Worm (Caenorhabditis elegans) whole organism, mixed stage, embryonic: ENCODE measurements around the gene C24H12.4.

Experiments
- M03D4.4 ChIP-seq: sonication (generic microtip); optimal IDR thresholded peaks from 2 replicates; lab custom pipeline; 2017; ENCODE audit warnings: mild to moderate bottlenecking, missing genetic modification characterization, missing compliant biosample characterization
- ceh-39 ChIP-seq: fragments of 150-350 bp; optimal IDR thresholded peaks from 2 replicates; lab custom pipeline; 2014; ENCODE audit warnings: missing biosample characterization, missing genetic modification characterization
- ceh-43 ChIP-seq: fragments of 200-800 bp; sonication (Bioruptor generic); optimal IDR thresholded peaks from 2 replicates; lab custom pipeline; 2018; ENCODE audit warnings: mild to moderate bottlenecking, missing genetic modification characterization, moderate library complexity, missing compliant biosample characterization
- ceh-83 ChIP-seq: fragments of 200-800 bp; sonication (Bioruptor generic); optimal IDR thresholded peaks from 2 replicates; lab custom pipeline; 2018; ENCODE audit warnings: mild to moderate bottlenecking, missing genetic modification characterization, missing compliant biosample characterization
- ces-1 ChIP-seq: fragments of 150-350 bp; optimal IDR thresholded peaks from 2 replicates; lab custom pipeline; 2014; ENCODE audit warnings: missing biosample characterization, missing genetic modification reagents, missing genetic modification characterization
- cnd-1 ChIP-seq: fragments of 200-800 bp; sonication (Bioruptor generic); optimal IDR thresholded peaks from 2 replicates; lab custom pipeline; 2018; ENCODE audit warnings: mild to moderate bottlenecking, missing genetic modification characterization, missing compliant biosample characterization
- drap-1 ChIP-seq: fragments of 200-800 bp; sonication (Bioruptor generic); optimal IDR thresholded peaks from 3 replicates; lab custom pipeline; 2018; ENCODE audit warnings: mild to moderate bottlenecking, missing genetic modification characterization, missing compliant biosample characterization
- flh-1 ChIP-seq: fragments of 200-800 bp; sonication (Bioruptor generic); optimal IDR thresholded peaks from 2 replicates; lab custom pipeline; 2018; ENCODE audit warnings: mild to moderate bottlenecking, missing genetic modification characterization, moderate library complexity, missing compliant biosample characterization
- ham-2 ChIP-seq: fragments of 200-800 bp; sonication (Bioruptor generic); optimal IDR thresholded peaks from 2 replicates; lab custom pipeline; 2018; ENCODE audit warnings: mild to moderate bottlenecking, missing genetic modification characterization, missing compliant biosample characterization
- hlh-1 ChIP-seq: fragments of 150-350 bp; optimal IDR thresholded peaks from 2 replicates; lab custom pipeline; 2014; ENCODE audit warnings: missing biosample characterization, missing genetic modification reagents, missing genetic modification characterization
- lin-13 ChIP-seq: fragments of 150-350 bp; optimal IDR thresholded peaks from 2 replicates; lab custom pipeline; 2014; ENCODE audit warnings: missing biosample characterization, missing genetic modification characterization
- lsy-2 ChIP-seq: fragments of 150-350 bp; optimal IDR thresholded peaks from 2 replicates; lab custom pipeline; 2014; ENCODE audit warnings: missing biosample characterization, missing genetic modification characterization
- mep-1 ChIP-seq: fragments of 150-350 bp; optimal IDR thresholded peaks from 2 replicates; lab custom pipeline; 2017; ENCODE audit warnings: missing biosample characterization, missing genetic modification reagents, missing genetic modification characterization, inconsistent platforms
- mls-2 ChIP-seq: sonication (generic microtip); optimal IDR thresholded peaks from 2 replicates; lab custom pipeline; 2016; ENCODE audit warnings: mild to moderate bottlenecking, missing genetic modification characterization, moderate library complexity, missing compliant biosample characterization
- nhr-12 ChIP-seq: fragments of 150-350 bp; optimal IDR thresholded peaks from 2 replicates; lab custom pipeline; 2014; ENCODE audit warnings: missing biosample characterization, missing genetic modification characterization
- nhr-2 ChIP-seq: fragments of 150-350 bp; optimal IDR thresholded peaks from 2 replicates; lab custom pipeline; 2014; ENCODE audit warnings: missing biosample characterization, missing genetic modification characterization
- nhr-237 ChIP-seq: fragments of 150-350 bp; optimal IDR thresholded peaks from 2 replicates; lab custom pipeline; 2014; ENCODE audit warnings: missing biosample characterization, missing genetic modification characterization
- nhr-28 ChIP-seq: fragments of 150-350 bp; optimal IDR thresholded peaks from 2 replicates; lab custom pipeline; 2014; ENCODE audit warnings: missing biosample characterization, missing genetic modification characterization
- nhr-76 ChIP-seq: sonication (generic microtip); optimal IDR thresholded peaks from 2 replicates; lab custom pipeline; 2017; ENCODE audit warnings: missing biosample characterization, missing genetic modification characterization
- pha-4 ChIP-seq: fragments of 150-350 bp; optimal IDR thresholded peaks from 2 replicates; lab custom pipeline; 2018; ENCODE audit warnings: missing biosample characterization, missing genetic modification reagents, missing genetic modification characterization
- sem-2 ChIP-seq: fragments of 200-800 bp; sonication (Bioruptor generic); optimal IDR thresholded peaks from 2 replicates; lab custom pipeline; 2018; ENCODE audit warnings: mild to moderate bottlenecking, missing genetic modification characterization, missing compliant biosample characterization
- snpc-4 ChIP-seq: fragments of 150-350 bp; optimal IDR thresholded peaks from 2 replicates; lab custom pipeline; 2014; ENCODE audit warnings: missing biosample characterization, missing genetic modification characterization
- sptf-1 ChIP-seq: sonication (generic microtip); optimal IDR thresholded peaks from 2 replicates; lab custom pipeline; 2017; ENCODE audit warnings: mild to moderate bottlenecking, missing genetic modification characterization, moderate library complexity, missing compliant biosample characterization
- tbx-8 ChIP-seq: fragments of 200-800 bp; sonication (Bioruptor generic); optimal IDR thresholded peaks from 2 replicates; lab custom pipeline; 2018; ENCODE audit warnings: mild to moderate bottlenecking, missing genetic modification characterization, moderate library complexity, missing compliant biosample characterization
- unc-120 ChIP-seq: sonication (generic microtip); optimal IDR thresholded peaks from 2 replicates; lab custom pipeline; 2017; ENCODE audit warnings: missing genetic modification characterization, missing compliant biosample characterization; ENCODE audit not compliant: poor library complexity, severe bottlenecking
- unc-39 ChIP-seq: fragments of 150-350 bp; optimal IDR thresholded peaks from 2 replicates; lab custom pipeline; 2014; ENCODE audit warnings: missing biosample characterization, missing genetic modification characterization
- zip-8 ChIP-seq: fragments of 150-350 bp; optimal IDR thresholded peaks from 2 replicates; lab custom pipeline; 2014; ENCODE audit warnings: missing biosample characterization, missing genetic modification characterization
- ztf-11 ChIP-seq: fragments of 150-350 bp; optimal IDR thresholded peaks from 2 replicates; lab custom pipeline; 2014; ENCODE audit warnings: missing biosample characterization, missing genetic modification characterization

C24H12.4 gene

ce11 chrII:385957-386356, 25.1 kb upstream of the C24H12.4 start, which contains the start of gene C03H5.3:
C03H5.3 (plus strand) TSS chrII:386088.
- TF ChIP-seq pha-4, result peak; percentile 22
- TF ChIP-seq nhr-237 (tag; lab: Kevin White, UChicago), result peak; percentile 35
- TF ChIP-seq nhr-76, result no peak
- TF ChIP-seq lsy-2 (tag; lab: Kevin White, UChicago), result peak; percentile 10
- no peak for TF ChIP-seq M03D4.4 (tag; lab: Kevin White, UChicago)
- peak; percentile 24 for TF ChIP-seq lin-13 (tag; lab: Kevin White, UChicago)
- peak; percentile 48 for TF ChIP-seq ces-1
- peak; percentile 77 for TF ChIP-seq mep-1 (tag; lab: Kevin White, UChicago)

ce11 chrII:387844-388355, 23.1 kb upstream of the C24H12.4 start:
- TF ChIP-seq zip-8 (tag; lab: Kevin White, UChicago) (no peak), sem-2 (GFP tag; lab: Kevin White, UChicago) (no peak), nhr-76 (no peak), ces-1 (no peak), nhr-12 (tag; lab: Kevin White, UChicago) (no peak), sptf-1 (tag; lab: Kevin White, UChicago) (no peak), ceh-43 (GFP tag; lab: Kevin White, UChicago) (no peak), drap-1 (GFP tag; lab: Kevin White, UChicago) (no peak), ham-2 (GFP tag; lab: Kevin White, UChicago) (no peak), flh-1 (GFP tag; lab: Kevin White, UChicago) (no peak), nhr-28 (tag; lab: Kevin White, UChicago) (no peak), hlh-1 (tag; lab: Kevin White, UChicago) (no peak), snpc-4 (tag; lab: Kevin White, UChicago) (no peak), M03D4.4 (tag; lab: Kevin White, UChicago) (no peak), mep-1 (tag; lab: Kevin White, UChicago) (no peak), unc-120 (no peak), cnd-1 (no peak), mls-2 (tag; lab: Kevin White, UChicago) (no peak), unc-39 (tag; lab: Kevin White, UChicago) (no peak), nhr-2 (tag; lab: Kevin White, UChicago) (no peak)

ce11 chrII:388533-388932, 22.5 kb upstream of the C24H12.4 start, which contains the start of gene nstp-4:
nstp-4 (plus strand) TSS chrII:388833.
- TF ChIP-seq nhr-12 (tag; lab: Kevin White, UChicago) (no peak), ceh-83 (GFP tag; lab: Kevin White, UChicago) (no peak), drap-1 (GFP tag; lab: Kevin White, UChicago) (no peak), M03D4.4 (tag; lab: Kevin White, UChicago) (no peak), nhr-237 (tag; lab: Kevin White, UChicago) (no peak), hlh-1 (tag; lab: Kevin White, UChicago) (no peak), cnd-1 (no peak), ceh-39 (tag; lab: Kevin White, UChicago) (no peak), sem-2 (GFP tag; lab: Kevin White, UChicago) (no peak), nhr-28 (tag; lab: Kevin White, UChicago) (no peak), nhr-2 (tag; lab: Kevin White, UChicago) (no peak)
- TF ChIP-seq, all 35 proteins: peak for 0

ce11 chrII:399321-399720, 11.7 kb upstream of the C24H12.4 start, which contains the start of gene C03H5.6:
C03H5.6 (minus strand) TSS chrII:399421.
- TF ChIP-seq ceh-83 (GFP tag; lab: Kevin White, UChicago) (no peak), tbx-8 (no peak), nhr-12 (tag; lab: Kevin White, UChicago) (no peak), ceh-39 (tag; lab: Kevin White, UChicago) (no peak), sptf-1 (tag; lab: Kevin White, UChicago) (no peak), sem-2 (GFP tag; lab: Kevin White, UChicago) (no peak), ztf-11 (tag; lab: Kevin White, UChicago) (no peak)

DNA sequence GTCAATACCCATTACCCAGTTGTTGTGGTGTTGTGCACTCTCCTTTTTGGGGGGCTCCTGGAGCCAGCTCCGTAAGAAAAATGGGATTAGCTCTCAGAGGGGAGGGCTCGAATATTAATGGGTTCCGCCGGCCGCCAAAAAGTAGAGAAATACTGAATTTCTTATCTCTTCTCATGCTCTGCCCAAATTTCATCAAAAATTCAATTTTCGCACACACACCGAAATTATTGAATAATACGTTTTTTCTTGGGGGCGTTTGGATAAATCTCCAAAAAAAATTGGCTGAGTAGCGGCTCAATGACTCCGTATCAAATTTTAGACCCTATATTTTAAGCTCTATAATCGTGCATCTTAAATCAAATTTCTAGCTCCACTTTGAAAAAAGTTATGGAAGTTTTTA, 10.9 kb upstream of the C24H12.4 start:
- TF ChIP-seq ces-1 (peak; percentile 51), ztf-11 (tag; lab: Kevin White, UChicago) (no peak)

DNA sequence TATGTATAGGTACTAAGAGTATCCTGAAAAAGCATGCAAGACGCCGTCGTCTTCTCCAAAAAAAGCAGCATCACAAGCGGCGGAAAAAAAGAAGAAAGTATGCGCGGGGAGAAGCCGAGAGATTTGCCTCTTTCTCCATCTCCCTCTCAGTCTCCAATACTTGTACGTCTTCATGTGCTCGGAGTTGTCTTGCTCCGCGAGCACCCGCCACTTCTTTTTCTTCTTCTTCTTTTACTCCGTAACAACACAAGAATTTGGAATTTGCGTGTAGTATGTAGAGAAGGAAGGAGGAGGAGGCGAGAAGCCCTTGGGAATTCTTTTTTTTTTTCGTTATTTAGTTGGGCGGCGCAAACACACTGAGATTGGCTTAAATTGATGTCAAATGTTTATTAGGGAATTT, 9.8 kb upstream of the C24H12.4 start:
- TF ChIP-seq ces-1 (peak; percentile 43), unc-39 (tag; lab: Kevin White, UChicago) (no peak)
